Worm (Caenorhabditis elegans): ENCODE data around the gene ZC513.3.

ce11 chrV:8085141-8085540 lies 38.3 kb downstream of the ZC513.3 start, which contains the start of gene C09H5.7:
- no peak for TF ChIP-seq him-1 (tag; optimal IDR thresholded peaks at IDR 0.05)
- no peak for TF ChIP-seq dao-5 (tag; optimal IDR thresholded peaks at IDR 0.05)
- TF ChIP-seq W03F9.2 (tag; optimal IDR thresholded peaks at IDR 0.05), result no peak

Data from whole organism, L4/young adult.